Worm (Caenorhabditis elegans) whole organism, L2 larva: ENCODE data around the gene plpp-1.2.

ENCODE experiments used
- C34F6.9 ChIP-seq: fragments of 150-350 bp; optimal IDR thresholded peaks from 2 replicates; lab custom pipeline; 2014; ENCODE audit warnings: missing biosample characterization, missing genetic modification characterization
- F13H6.1 ChIP-seq: sonication (generic microtip); optimal IDR thresholded peaks from 2 replicates; lab custom pipeline; 2016; ENCODE audit warnings: missing genetic modification characterization, missing compliant biosample characterization
- ZK546.5 ChIP-seq: sonication (generic microtip); optimal IDR thresholded peaks from 2 replicates; lab custom pipeline; 2017; ENCODE audit warnings: missing biosample characterization, missing genetic modification characterization
- alr-1 ChIP-seq: fragments of 150-350 bp; optimal IDR thresholded peaks from 2 replicates; lab custom pipeline; 2014; ENCODE audit warnings: missing biosample characterization, missing genetic modification characterization
- blmp-1 ChIP-seq: sonication (generic microtip); optimal IDR thresholded peaks from 2 replicates; lab custom pipeline; 2017; ENCODE audit warnings: missing genetic modification characterization, mild to moderate bottlenecking, missing compliant biosample characterization, antibody characterized with exemption, moderate library complexity; ENCODE audit not compliant: insufficient read depth
- ceh-82 ChIP-seq: fragments of 150-350 bp; optimal IDR thresholded peaks from 2 replicates; lab custom pipeline; 2014; ENCODE audit warnings: missing biosample characterization, missing genetic modification characterization
- crh-2 ChIP-seq: sonication (generic microtip); optimal IDR thresholded peaks from 2 replicates; lab custom pipeline; 2017; ENCODE audit warnings: missing biosample characterization, missing genetic modification characterization
- dmd-4 ChIP-seq: sonication (generic microtip); optimal IDR thresholded peaks from 2 replicates; lab custom pipeline; 2017; ENCODE audit warnings: missing biosample characterization, missing genetic modification characterization
- elt-1 ChIP-seq: fragments of 150-350 bp; optimal IDR thresholded peaks from 2 replicates; lab custom pipeline; 2014; ENCODE audit warnings: missing biosample characterization, missing genetic modification characterization
- elt-3 ChIP-seq: sonication (generic microtip); optimal IDR thresholded peaks from 2 replicates; lab custom pipeline; 2017; ENCODE audit warnings: missing biosample characterization, missing genetic modification characterization
- fos-1 ChIP-seq: fragments of 150-350 bp; optimal IDR thresholded peaks from 2 replicates; lab custom pipeline; 2014; ENCODE audit warnings: missing biosample characterization, missing genetic modification characterization
- gmeb-1 ChIP-seq: fragments of 150-350 bp; optimal IDR thresholded peaks from 2 replicates; lab custom pipeline; 2014; ENCODE audit warnings: missing biosample characterization, missing genetic modification characterization
- lin-11 ChIP-seq: fragments of 150-350 bp; sonication (generic microtip); optimal IDR thresholded peaks from 2 replicates; lab custom pipeline; 2014; ENCODE audit warnings: missing biosample characterization, missing genetic modification characterization, inconsistent platforms, mixed read lengths
- lin-13 ChIP-seq: fragments of 150-350 bp; optimal IDR thresholded peaks from 2 replicates; lab custom pipeline; 2014; ENCODE audit warnings: missing biosample characterization, missing genetic modification reagents, missing genetic modification characterization
- lin-39 ChIP-seq: fragments of 150-350 bp; optimal IDR thresholded peaks from 2 replicates; lab custom pipeline; 2014; ENCODE audit warnings: missing biosample characterization, missing genetic modification reagents, missing genetic modification characterization
- lsy-2 ChIP-seq, 2 experiments: fragments of 150-350 bp in 1 of 2; sonication (generic microtip) in 1 of 2; optimal IDR thresholded peaks; 2 replicates each; lab custom pipeline; 2014 to 2017; ENCODE audit warnings: missing biosample characterization in 2 of 2, missing genetic modification characterization in 2 of 2
- mab-5 ChIP-seq: fragments of 150-350 bp; optimal IDR thresholded peaks from 2 replicates; lab custom pipeline; 2014; ENCODE audit warnings: missing biosample characterization, missing genetic modification characterization
- mdl-1 ChIP-seq, 2 experiments: fragments of 150-350 bp in 1 of 2; sonication (generic microtip) in 1 of 2; optimal IDR thresholded peaks; 2 replicates each; lab custom pipeline; 2017; ENCODE audit warnings: missing biosample characterization in 2 of 2, missing genetic modification characterization in 2 of 2
- nhr-10 ChIP-seq: sonication (generic microtip); optimal IDR thresholded peaks from 2 replicates; lab custom pipeline; 2017; ENCODE audit warnings: missing biosample characterization, missing genetic modification characterization
- nhr-12 ChIP-seq: fragments of 150-350 bp; optimal IDR thresholded peaks from 2 replicates; lab custom pipeline; 2014; ENCODE audit warnings: missing biosample characterization, missing genetic modification characterization
- nhr-129 ChIP-seq: fragments of 150-350 bp; optimal IDR thresholded peaks from 2 replicates; lab custom pipeline; 2014; ENCODE audit warnings: missing biosample characterization, missing genetic modification characterization
- nhr-21 ChIP-seq: fragments of 150-350 bp; optimal IDR thresholded peaks from 2 replicates; lab custom pipeline; 2014; ENCODE audit warnings: missing biosample characterization, missing genetic modification characterization
- nhr-25 ChIP-seq: fragments of 150-350 bp; sonication (generic microtip); optimal IDR thresholded peaks from 3 replicates; lab custom pipeline; 2014; ENCODE audit warnings: missing biosample characterization, missing genetic modification characterization
- nhr-6 ChIP-seq: fragments of 150-350 bp; optimal IDR thresholded peaks from 2 replicates; lab custom pipeline; 2014; ENCODE audit warnings: missing biosample characterization, missing genetic modification characterization
- nhr-77 ChIP-seq: fragments of 150-350 bp; optimal IDR thresholded peaks from 2 replicates; lab custom pipeline; 2014; ENCODE audit warnings: missing biosample characterization, missing genetic modification characterization
- peb-1 ChIP-seq: fragments of 150-350 bp; optimal IDR thresholded peaks from 2 replicates; lab custom pipeline; 2014; ENCODE audit warnings: missing biosample characterization, missing genetic modification characterization
- skn-1 ChIP-seq: sonication (generic microtip); optimal IDR thresholded peaks from 2 replicates; lab custom pipeline; 2017; ENCODE audit warnings: missing biosample characterization, missing genetic modification characterization
- sma-9 ChIP-seq, 2 experiments: fragments of 150-350 bp in 1 of 2; sonication (generic microtip) in 1 of 2; optimal IDR thresholded peaks; 2 replicates each; lab custom pipeline; 2014 to 2016; ENCODE audit warnings: missing genetic modification characterization in 2 of 2, mild to moderate bottlenecking in 1 of 2, missing biosample characterization in 1 of 2, missing compliant biosample characterization in 1 of 2, missing genetic modification reagents in 1 of 2, moderate library complexity in 1 of 2
- snpc-4 ChIP-seq: fragments of 150-350 bp; optimal IDR thresholded peaks from 2 replicates; lab custom pipeline; 2014; ENCODE audit warnings: missing biosample characterization, missing genetic modification characterization
- unc-55 ChIP-seq: fragments of 150-350 bp; sonication (generic microtip); optimal IDR thresholded peaks from 3 replicates; lab custom pipeline; 2014; ENCODE audit warnings: missing biosample characterization, missing genetic modification reagents, missing genetic modification characterization
- zag-1 ChIP-seq: fragments of 150-350 bp; optimal IDR thresholded peaks from 2 replicates; lab custom pipeline; 2014; ENCODE audit warnings: missing biosample characterization, missing genetic modification characterization
- ztf-1 ChIP-seq: fragments of 200-800 bp; sonication (Bioruptor generic); conservative IDR thresholded peaks from 2 replicates; pipeline ENCODE4 v1.3.6; 2022; ENCODE audit warnings: missing genetic modification characterization, missing compliant biosample characterization
- ztf-4 ChIP-seq: fragments of 150-350 bp; optimal IDR thresholded peaks from 2 replicates; lab custom pipeline; 2014; ENCODE audit warnings: missing biosample characterization, missing genetic modification characterization

plpp-1.2 gene

DNA sequence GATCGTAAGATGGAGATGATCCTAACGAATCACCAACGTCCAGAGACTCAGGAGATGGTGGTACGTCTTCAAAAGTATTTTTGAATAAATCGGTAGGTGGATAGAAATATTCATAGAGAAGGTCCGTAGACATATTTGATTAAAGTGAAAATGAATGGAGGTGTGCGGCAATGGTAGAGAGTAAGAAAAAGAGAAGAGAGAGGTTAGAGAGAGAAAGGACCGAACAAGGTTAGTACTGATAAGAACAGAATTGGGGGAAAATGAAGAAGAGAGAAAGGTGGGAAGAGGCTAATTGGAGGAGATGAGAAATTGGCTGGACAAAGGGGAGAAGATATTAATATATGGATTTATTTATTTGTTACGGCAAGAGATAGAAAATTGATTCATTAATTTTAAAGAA, 35.6 kb upstream of the plpp-1.2 start, which contains the start of gene nhr-22:
TSS of gene nhr-22 (minus strand) at position 137 of the 400 bp plus-strand sequence.
- TF ChIP-seq nhr-25 (tag; lab: Kevin White, UChicago): no peak
- TF ChIP-seq ZK546.5 (tag; lab: Kevin White, UChicago): no peak
- peak; percentile 62 for TF ChIP-seq fos-1 (tag; lab: Kevin White, UChicago)
- TF ChIP-seq mdl-1 (tag; optimal IDR thresholded peaks at IDR 0.05; lab: Kevin White, UChicago): no peak
- peak; percentile 24 for TF ChIP-seq blmp-1 (tag; lab: Kevin White, UChicago)
- TF ChIP-seq nhr-12 (tag; lab: Kevin White, UChicago): no peak
- no peak for TF ChIP-seq lin-39 (tag; lab: Kevin White, UChicago)

DNA sequence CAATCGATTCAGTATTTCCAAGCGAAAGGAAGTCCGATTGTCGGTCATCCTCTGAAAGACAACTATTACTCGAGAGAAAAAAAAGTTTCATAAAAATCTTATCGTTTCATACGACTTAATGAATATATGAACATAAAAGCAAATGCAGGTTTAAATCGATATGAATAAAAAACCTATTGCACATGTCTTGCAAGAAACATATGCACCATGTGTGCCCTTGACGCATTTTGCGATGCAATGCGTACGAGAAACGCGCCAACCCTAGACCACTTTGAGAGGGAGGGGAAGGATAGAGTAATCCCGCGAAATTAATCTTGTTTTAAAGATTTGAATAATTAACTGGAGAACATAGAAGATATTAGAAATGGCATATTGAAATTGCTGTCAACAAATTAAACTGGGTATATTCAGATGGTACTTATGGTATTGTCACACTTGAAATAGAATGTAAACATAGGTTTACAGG, 31.9 kb upstream of the plpp-1.2 start, which contains the start of gene atg-16.2:
TSS of gene atg-16.2 (minus strand) at position 51 of the 466 bp plus-strand sequence.
- TF ChIP-seq nhr-129: peak; percentile 79
- peak; percentile 31 for TF ChIP-seq mab-5 (tag; lab: Kevin White, UChicago)
- peak; percentile 9 for TF ChIP-seq lin-11 (tag; lab: Kevin White, UChicago)
- peak; percentile 74 for TF ChIP-seq unc-55 (GFP tag; lab: Kevin White, UChicago)
- TF ChIP-seq lsy-2 (tag; optimal IDR thresholded peaks at IDR 0.05; lab: Kevin White, UChicago): peak in 1 of 2 experiments; percentile 76
- peak; percentile 8 for TF ChIP-seq fos-1 (tag; lab: Kevin White, UChicago)
- peak; percentile 30 for TF ChIP-seq F13H6.1
- no peak for TF ChIP-seq gmeb-1 (tag; lab: Kevin White, UChicago)
- no peak for TF ChIP-seq nhr-77 (tag; lab: Kevin White, UChicago)
- TF ChIP-seq sma-9 (GFP tag; optimal IDR thresholded peaks at IDR 0.05; lab: Kevin White, UChicago): peak; percentile 33
- TF ChIP-seq sma-9 (tag; optimal IDR thresholded peaks at IDR 0.05; lab: Kevin White, UChicago): no peak
- peak; percentile 44 for TF ChIP-seq crh-2
- TF ChIP-seq lin-13: peak; percentile 55
- TF ChIP-seq snpc-4 (tag; lab: Kevin White, UChicago): peak; percentile 14
- no peak for TF ChIP-seq skn-1 (tag; lab: Kevin White, UChicago)
- TF ChIP-seq elt-1 (tag; lab: Kevin White, UChicago): no peak
- no peak for TF ChIP-seq ztf-4 (tag; lab: Kevin White, UChicago)
- TF ChIP-seq C34F6.9 (tag; lab: Kevin White, UChicago): peak; percentile 78
- TF ChIP-seq nhr-21 (tag; lab: Kevin White, UChicago): peak; percentile 2
- TF ChIP-seq elt-3: no peak

DNA sequence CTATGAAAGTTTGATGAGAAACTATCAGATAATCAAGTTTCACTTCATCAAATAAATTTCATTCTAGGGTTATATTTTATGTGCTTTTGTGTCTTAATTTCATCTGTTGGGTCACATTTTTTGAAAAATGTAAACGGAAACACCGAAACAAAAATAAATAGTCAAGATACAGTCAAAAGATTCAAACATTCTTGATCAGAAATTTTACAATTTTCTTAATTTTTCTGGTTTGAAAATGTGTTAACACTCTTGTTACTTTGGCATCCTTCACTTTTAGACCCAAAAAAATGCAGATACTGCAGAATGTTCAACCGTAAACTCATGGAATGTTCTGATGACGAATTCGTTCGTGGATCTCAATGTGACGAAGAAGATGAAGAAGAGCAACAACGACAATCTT, 30.6 kb upstream of the plpp-1.2 start, which contains the start of gene aptf-1:
TSS of gene aptf-1 (plus strand) at position 301 of the 400 bp plus-strand sequence.
- no peak for TF ChIP-seq nhr-6
- no peak for TF ChIP-seq dmd-4 (tag; lab: Kevin White, UChicago)
- no peak for TF ChIP-seq ceh-82 (tag; lab: Kevin White, UChicago)
- TF ChIP-seq F13H6.1: no peak
- TF ChIP-seq, all 48 proteins: peak for 0

DNA sequence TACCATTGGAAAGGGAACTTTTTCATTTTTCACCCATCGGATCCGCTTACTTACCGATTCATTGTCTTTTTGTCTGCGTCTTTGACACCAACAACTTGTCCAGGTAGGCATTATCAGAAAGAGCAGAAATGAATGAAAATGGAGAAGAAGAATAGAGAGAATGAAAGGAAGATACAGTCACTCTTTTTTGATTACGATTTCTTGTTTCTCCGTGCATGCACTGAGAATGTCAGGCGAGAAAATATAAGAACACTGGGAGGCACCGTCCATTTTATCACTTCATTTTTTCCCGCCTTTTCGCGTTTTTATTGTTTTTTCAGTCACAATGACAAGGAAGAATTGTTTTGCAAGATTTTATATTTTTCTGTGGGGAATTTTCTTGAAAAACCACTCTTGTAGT, 15.9 kb upstream of the plpp-1.2 start:
- TF ChIP-seq fos-1 (tag; lab: Kevin White, UChicago): peak; percentile 56
- TF ChIP-seq nhr-129: no peak
- TF ChIP-seq nhr-10: no peak
- no peak for TF ChIP-seq ZK546.5 (tag; lab: Kevin White, UChicago)

DNA sequence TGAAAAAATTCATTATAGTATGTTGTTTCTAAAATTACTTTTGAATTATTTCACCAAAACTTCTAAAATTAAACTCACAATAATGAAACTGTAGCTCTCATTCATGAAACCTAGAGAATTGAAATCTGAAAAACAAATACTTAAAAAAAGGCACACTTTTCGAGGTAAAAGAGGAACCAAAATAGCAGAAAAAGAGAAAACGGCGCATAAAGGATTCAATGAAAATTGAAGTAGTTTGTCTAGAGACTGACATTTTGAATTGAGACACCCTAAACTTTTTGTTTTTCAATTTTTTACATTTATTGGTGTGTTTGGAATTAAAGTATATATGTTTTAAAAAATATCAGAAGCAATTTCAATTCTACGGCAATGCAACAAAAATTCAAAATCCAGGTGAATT, 14.3 kb upstream of the plpp-1.2 start, which contains the start of gene dgk-5:
TSS of gene dgk-5 (minus strand) at position 101 of the 400 bp plus-strand sequence.
- TF ChIP-seq peb-1 (tag; lab: Kevin White, UChicago) (no peak), sma-9 (GFP tag; optimal IDR thresholded peaks at IDR 0.05; lab: Kevin White, UChicago) (no peak), sma-9 (tag; optimal IDR thresholded peaks at IDR 0.05; lab: Kevin White, UChicago) (no peak), gmeb-1 (tag; lab: Kevin White, UChicago) (no peak), ztf-1 (GFP tag; lab: Robert Waterston, UW) (no peak), nhr-25 (tag; lab: Kevin White, UChicago) (no peak), snpc-4 (tag; lab: Kevin White, UChicago) (no peak), lin-39 (tag; lab: Kevin White, UChicago) (no peak), lin-13 (no peak), ceh-82 (tag; lab: Kevin White, UChicago) (no peak), nhr-21 (tag; lab: Kevin White, UChicago) (no peak), zag-1 (no peak), alr-1 (tag; lab: Kevin White, UChicago) (no peak), crh-2 (no peak), ZK546.5 (tag; lab: Kevin White, UChicago) (no peak), blmp-1 (tag; lab: Kevin White, UChicago) (no peak)
